Worm (Caenorhabditis elegans) whole organism, midembryonic: ENCODE results near the gene pdhb-1.

ENCODE experiments used
- T22C8.4 ChIP-seq: fragments of 200-800 bp; sonication (Bioruptor generic); IDR thresholded peaks from 2 replicates; pipeline ENCODE4 v1.3.6; 2022; ENCODE audit warnings: missing genetic modification characterization, missing compliant biosample characterization
- flt-1 ChIP-seq: fragments of 200-800 bp; sonication (Bioruptor generic); IDR thresholded peaks from 2 replicates; pipeline ENCODE4 v1.3.6; 2022; ENCODE audit warnings: missing genetic modification characterization, missing compliant biosample characterization
- ref-1 ChIP-seq: fragments of 200-800 bp; sonication (Bioruptor generic); conservative IDR thresholded peaks from 2 replicates; pipeline ENCODE4 v1.3.6; 2022; ENCODE audit warnings: missing genetic modification reagents, missing genetic modification characterization, missing compliant biosample characterization

- TF ChIP-seq flt-1 (GFP tag; lab: Robert Waterston, UW): no peak
- no peak for TF ChIP-seq ref-1 (GFP tag; lab: Robert Waterston, UW)
- no peak for TF ChIP-seq T22C8.4
These were observed 14.9 kb upstream of the pdhb-1 start for ce11 chrIV:3384593-3384992.
